Worm (Caenorhabditis elegans): ENCODE measurements around the gene ham-2.
A peak's percentile ranks its signal among the peaks of the same experiment; 100 is the strongest.

ham-2 gene

DNA sequence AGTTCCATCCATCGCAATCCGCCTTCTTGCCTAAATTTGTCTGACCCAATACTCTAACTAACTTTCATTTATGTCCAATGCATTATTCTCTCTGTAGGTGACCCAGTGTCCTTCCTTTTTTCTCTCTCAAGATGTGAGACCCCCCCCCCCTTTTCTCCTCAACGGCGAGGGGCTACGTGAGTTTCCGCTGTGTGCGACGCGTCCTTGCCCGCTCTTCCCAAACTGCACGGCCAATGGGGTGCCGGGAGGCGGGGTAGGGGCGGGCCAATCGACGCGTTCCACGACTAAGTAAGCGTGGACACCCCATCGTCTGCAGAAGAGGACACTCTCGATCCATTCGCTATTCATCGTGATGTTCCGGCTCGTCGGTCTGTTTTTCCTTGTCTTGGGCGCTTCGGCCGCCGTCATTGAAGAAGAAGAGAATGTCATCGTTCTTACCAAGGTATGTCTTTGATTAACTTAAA is 30.6 kb upstream of the ham-2 start, which contains the start of gene pdi-2 (continued):
- TF ChIP-seq hmg-11 (tag; optimal IDR thresholded peaks at IDR 0.05) (peak; percentile 72), pqm-1 (tag; optimal IDR thresholded peaks at IDR 0.05) (peak; percentile 53)

DNA sequence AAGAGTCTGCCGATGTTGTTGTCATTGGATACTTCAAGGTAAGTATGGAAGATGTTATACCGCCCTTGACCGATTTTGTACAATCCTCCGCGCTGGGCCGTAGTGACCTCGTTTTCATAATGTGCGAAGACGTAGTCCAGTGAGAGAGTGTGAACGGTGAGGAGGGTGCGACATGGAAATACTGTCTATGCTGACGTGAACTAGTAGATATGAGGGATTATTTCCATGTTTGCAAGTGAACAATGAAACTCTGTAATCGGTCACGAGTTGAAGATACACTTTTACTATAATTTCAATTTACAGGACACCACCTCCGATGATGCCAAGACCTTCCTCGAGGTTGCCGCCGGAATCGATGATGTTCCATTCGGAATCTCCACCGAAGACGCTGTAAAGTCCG is 29.6 kb upstream of the ham-2 start:
- peak; percentile 46 for TF ChIP-seq nhr-25 (tag; optimal IDR thresholded peaks at IDR 0.05)
- TF ChIP-seq nhr-23 (tag; optimal IDR thresholded peaks at IDR 0.05) = peak; percentile 56
- no peak for TF ChIP-seq aly-2 (tag; optimal IDR thresholded peaks at IDR 0.05)
- TF ChIP-seq fkh-2 (tag; optimal IDR thresholded peaks at IDR 0.05) = no peak
- TF ChIP-seq snpc-4 (tag; optimal IDR thresholded peaks at IDR 0.05) = no peak
- no peak for TF ChIP-seq unc-62 (GFP tag; optimal IDR thresholded peaks at IDR 0.05)
- no peak for TF ChIP-seq elt-1 (tag; optimal IDR thresholded peaks at IDR 0.05)
- peak; percentile 23 for TF ChIP-seq nfya-1 (tag; optimal IDR thresholded peaks at IDR 0.05; ENCODE audit: insufficient read depth)
- TF ChIP-seq lsy-12 (tag; optimal IDR thresholded peaks at IDR 0.05) = no peak
- TF ChIP-seq ama-1 (optimal IDR thresholded peaks at IDR 0.05) = peak; percentile 40
- no peak for TF ChIP-seq ceh-28 (tag; optimal IDR thresholded peaks at IDR 0.05)
- TF ChIP-seq lin-15B (tag; optimal IDR thresholded peaks at IDR 0.05) = no peak
- no peak for TF ChIP-seq zag-1 (tag; optimal IDR thresholded peaks at IDR 0.05)

DNA sequence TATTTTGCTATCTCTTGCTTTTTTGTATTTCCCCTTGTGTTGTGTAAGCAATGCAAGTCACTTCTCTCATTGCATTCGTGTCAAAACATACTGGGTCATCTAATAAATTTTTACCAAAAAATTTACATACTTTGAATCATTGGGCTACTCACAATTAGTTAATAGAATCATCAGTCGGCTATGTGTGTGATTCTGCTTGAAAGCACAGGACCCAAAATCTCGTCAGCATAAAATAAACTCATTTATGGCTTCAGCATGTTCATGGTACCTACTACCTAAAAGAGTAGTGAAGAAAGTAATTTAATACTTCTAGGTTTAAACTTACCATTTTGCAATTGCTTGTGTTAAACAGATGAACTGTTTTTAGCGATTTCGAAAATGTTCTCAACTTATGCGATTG is 28.1 kb upstream of the ham-2 start:
- TF ChIP-seq sea-2 (GFP tag; optimal IDR thresholded peaks at IDR 0.05) (no peak), ceh-82 (tag; optimal IDR thresholded peaks at IDR 0.05) (peak; percentile 24), elt-3 (tag; optimal IDR thresholded peaks at IDR 0.05) (peak in 1 of 3 experiments; percentile 56), tbx-2 (tag; optimal IDR thresholded peaks at IDR 0.05) (peak; percentile 41), nhr-23 (tag; optimal IDR thresholded peaks at IDR 0.05) (peak; percentile 89), ceh-28 (tag; optimal IDR thresholded peaks at IDR 0.05) (peak; percentile 61), lin-15B (tag; optimal IDR thresholded peaks at IDR 0.05) (no peak), nhr-77 (tag; optimal IDR thresholded peaks at IDR 0.05) (peak; percentile 10), ztf-11 (tag; optimal IDR thresholded peaks at IDR 0.05) (no peak), ceh-9 (tag; optimal IDR thresholded peaks at IDR 0.05) (no peak), ama-1 (optimal IDR thresholded peaks at IDR 0.05) (peak; percentile 36), nhr-43 (tag; optimal IDR thresholded peaks at IDR 0.05; ENCODE audit: poor library complexity, severe bottlenecking) (peak; percentile 58), R02D3.7 (tag; optimal IDR thresholded peaks at IDR 0.05) (peak; percentile 42)

DNA sequence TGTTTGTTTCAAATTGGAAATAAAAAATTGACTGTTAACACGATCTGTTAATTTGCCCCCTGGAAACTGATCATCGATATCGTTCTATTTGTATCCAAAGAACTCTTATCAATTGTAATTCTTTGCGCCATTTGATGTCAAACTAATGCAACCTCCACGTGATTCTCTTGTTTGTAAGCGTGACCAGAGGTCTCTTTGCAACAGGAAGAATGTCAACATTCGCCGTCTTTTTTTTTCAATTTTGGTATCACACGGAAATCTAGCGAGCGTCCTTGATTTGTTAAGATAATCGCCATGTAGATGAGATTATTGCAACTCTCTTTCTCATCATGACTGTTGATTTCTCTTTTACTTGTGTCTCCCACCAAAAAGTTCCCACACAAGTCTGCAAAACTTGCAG is 25.6 kb upstream of the ham-2 start:
- TF ChIP-seq ztf-11 (tag; optimal IDR thresholded peaks at IDR 0.05) (no peak), nhr-11 (tag; optimal IDR thresholded peaks at IDR 0.05) (no peak), ceh-28 (tag; optimal IDR thresholded peaks at IDR 0.05) (no peak), sea-2 (GFP tag; optimal IDR thresholded peaks at IDR 0.05) (no peak), lin-39 (tag; optimal IDR thresholded peaks at IDR 0.05) (no peak), lsy-12 (tag; optimal IDR thresholded peaks at IDR 0.05) (no peak), zag-1 (tag; optimal IDR thresholded peaks at IDR 0.05) (no peak), skn-1 (tag; optimal IDR thresholded peaks at IDR 0.05) (no peak), mdl-1 (tag; optimal IDR thresholded peaks at IDR 0.05) (peak; percentile 32), ztf-4 (tag; optimal IDR thresholded peaks at IDR 0.05) (no peak), ZK546.5 (tag; optimal IDR thresholded peaks at IDR 0.05) (no peak), ceh-82 (tag; optimal IDR thresholded peaks at IDR 0.05) (no peak), R02D3.7 (tag; optimal IDR thresholded peaks at IDR 0.05) (no peak), pqm-1 (tag; optimal IDR thresholded peaks at IDR 0.05) (peak; percentile 74), ceh-16 (tag; optimal IDR thresholded peaks at IDR 0.05) (no peak), jun-1 (tag; optimal IDR thresholded peaks at IDR 0.05) (peak; percentile 28), unc-62 (GFP tag; optimal IDR thresholded peaks at IDR 0.05) (no peak), nhr-23 (tag; optimal IDR thresholded peaks at IDR 0.05) (peak; percentile 81), nhr-28 (tag; optimal IDR thresholded peaks at IDR 0.05) (no peak), nhr-237 (tag; optimal IDR thresholded peaks at IDR 0.05) (no peak), elt-2 (tag; optimal IDR thresholded peaks at IDR 0.05) (peak; percentile 77), lin-15B (tag; optimal IDR thresholded peaks at IDR 0.05) (no peak), egl-5 (tag; optimal IDR thresholded peaks at IDR 0.05) (no peak), elt-1 (tag; optimal IDR thresholded peaks at IDR 0.05) (peak; percentile 97), egl-27 (tag; optimal IDR thresholded peaks at IDR 0.05) (no peak), ama-1 (optimal IDR thresholded peaks at IDR 0.05) (no peak), nfya-1 (tag; optimal IDR thresholded peaks at IDR 0.05; ENCODE audit: insufficient read depth) (peak; percentile 34), elt-3 (tag; optimal IDR thresholded peaks at IDR 0.05) (peak in 1 of 3 experiments; percentile 39), nhr-25 (tag; optimal IDR thresholded peaks at IDR 0.05) (peak; percentile 61), nhr-43 (tag; optimal IDR thresholded peaks at IDR 0.05; ENCODE audit: poor library complexity, severe bottlenecking) (peak; percentile 90), pha-4 (tag; optimal IDR thresholded peaks at IDR 0.05) (peak; percentile 76), nhr-12 (tag; optimal IDR thresholded peaks at IDR 0.05) (no peak), hmg-11 (tag; optimal IDR thresholded peaks at IDR 0.05) (no peak), fkh-10 (GFP tag; optimal IDR thresholded peaks at IDR 0.05) (no peak), tbx-2 (tag; optimal IDR thresholded peaks at IDR 0.05) (no peak), nhr-67 (tag; optimal IDR thresholded peaks at IDR 0.05) (no peak), snpc-4 (tag; optimal IDR thresholded peaks at IDR 0.05) (no peak), daf-12 (tag; optimal IDR thresholded peaks at IDR 0.05) (no peak), fos-1 (tag; optimal IDR thresholded peaks at IDR 0.05) (no peak)
